Fruit fly (Drosophila melanogaster) whole organism, wandering third instar larva: Measurements from ENCODE around the gene CG4271.

ENCODE experiments used
- Abd-B ChIP-seq: fragments of >200 bp; optimal IDR thresholded peaks from 2 replicates; lab custom pipeline; 2017; ENCODE audit warnings: missing biosample characterization, missing genetic modification characterization
- Hr78 ChIP-seq: fragments of >200 bp; optimal IDR thresholded peaks from 2 replicates; lab custom pipeline; 2017; ENCODE audit warnings: missing biosample characterization, missing genetic modification characterization
- Hr83 ChIP-seq: fragments of 200-300 bp; sonication (Bioruptor generic); optimal IDR thresholded peaks from 2 replicates; lab custom pipeline; 2016; ENCODE audit warnings: missing biosample characterization, mild to moderate bottlenecking, missing genetic modification characterization, moderate library complexity; ENCODE audit not compliant: poor library complexity, severe bottlenecking
- usp ChIP-seq: fragments of >200 bp; optimal IDR thresholded peaks from 2 replicates; lab custom pipeline; 2017; ENCODE audit warnings: missing biosample characterization, missing genetic modification characterization

- TF ChIP-seq Abd-B (no peak), usp (no peak), Hr83 (GFP tag; lab: Kevin White, UChicago) (no peak), Hr78 (GFP tag; lab: Kevin White, UChicago) (no peak)
Observed at dm6 chr2L:2307648-2308047, 22.7 kb downstream of the CG4271 start, which contains the start of gene CG16995.
